Worm (Caenorhabditis elegans): ENCODE measurements around the gene irld-26.

irld-26 gene

ce11 chrV:16256395-16256794, 51.4 kb downstream of the irld-26 start, which contains the start of gene bgnt-1.3:
Gene bgnt-1.3, minus strand, starts transcription at chrV:16256495.
- no peak for TF ChIP-seq blmp-1 (tag; optimal IDR thresholded peaks at IDR 0.05)
- no peak for TF ChIP-seq ceh-39 (tag; optimal IDR thresholded peaks at IDR 0.05)
- TF ChIP-seq nhr-76 (tag; optimal IDR thresholded peaks at IDR 0.05) = no peak
- no peak for TF ChIP-seq lin-32 (GFP tag; optimal IDR thresholded peaks at IDR 0.05)
- no peak for TF ChIP-seq M03D4.4 (tag; optimal IDR thresholded peaks at IDR 0.05)
- no peak for TF ChIP-seq elt-3 (tag; optimal IDR thresholded peaks at IDR 0.05)
- no peak for TF ChIP-seq pha-4 (tag; optimal IDR thresholded peaks at IDR 0.05)
- no peak for TF ChIP-seq mab-5 (tag; optimal IDR thresholded peaks at IDR 0.05)
- TF ChIP-seq mls-2 (tag; optimal IDR thresholded peaks at IDR 0.05) = no peak
- TF ChIP-seq unc-120 (tag; optimal IDR thresholded peaks at IDR 0.05; ENCODE audit: poor library complexity, severe bottlenecking) = no peak
- TF ChIP-seq nhr-2 (tag; optimal IDR thresholded peaks at IDR 0.05) = no peak
- no peak for TF ChIP-seq lsy-2 (tag; optimal IDR thresholded peaks at IDR 0.05)
- TF ChIP-seq tbx-8 (GFP tag; optimal IDR thresholded peaks at IDR 0.05) = no peak
- no peak for TF ChIP-seq cnd-1 (tag; optimal IDR thresholded peaks at IDR 0.05)
- TF ChIP-seq nhr-28 (tag; optimal IDR thresholded peaks at IDR 0.05) = no peak
- no peak for TF ChIP-seq flh-1 (GFP tag; optimal IDR thresholded peaks at IDR 0.05)
- no peak for TF ChIP-seq bed-3 (GFP tag; optimal IDR thresholded peaks at IDR 0.05)
- TF ChIP-seq ham-2 (GFP tag; optimal IDR thresholded peaks at IDR 0.05) = no peak

Data from whole organism, mixed stage, embryonic.